Fruit fly (Drosophila melanogaster) Kc167 (cell line): ENCODE measurements around the gene CG4619.

Source experiments
- Sin3A ChIP-seq: fragments of >200 bp; optimal IDR thresholded peaks from 2 replicates; lab custom pipeline; 2018; ENCODE audit warnings: missing external identifiers
- h ChIP-seq: fragments of >200 bp; optimal IDR thresholded peaks from 3 replicates; lab custom pipeline; 2018; ENCODE audit warnings: missing external identifiers
- psq ChIP-seq: fragments of >200 bp; optimal IDR thresholded peaks from 2 replicates; lab custom pipeline; 2017; ENCODE audit warnings: missing external identifiers

DNA sequence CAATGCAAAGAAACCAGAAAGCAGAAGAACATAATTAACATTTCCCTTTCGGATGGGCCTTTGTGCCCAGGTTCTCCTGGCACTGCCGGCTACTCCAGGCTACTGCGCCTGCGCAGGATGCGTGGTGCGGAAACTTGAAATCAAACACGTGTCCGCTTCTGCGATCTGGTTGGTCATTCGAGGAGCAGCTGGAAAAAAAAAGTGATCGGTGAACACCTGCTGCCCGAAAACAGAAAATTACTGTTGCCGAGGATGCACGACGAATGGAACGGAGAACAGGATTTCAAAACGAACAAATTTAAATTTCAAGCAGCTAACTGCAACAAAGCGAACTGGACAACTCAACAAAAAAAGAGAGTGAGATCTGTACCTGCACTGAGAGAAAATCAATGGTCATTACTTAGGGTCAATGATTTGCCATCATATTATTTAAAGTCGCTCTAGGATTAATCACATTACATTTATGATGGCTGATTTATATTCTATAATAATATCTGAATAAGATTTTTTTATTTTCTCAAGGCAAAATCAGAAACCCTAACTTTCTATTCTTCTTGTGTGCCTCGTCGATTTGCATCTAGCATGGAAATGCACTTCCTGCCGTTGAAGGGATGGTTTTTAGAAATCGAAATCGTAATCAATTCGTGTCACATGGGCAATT lies 51.3 kb downstream of the CG4619 start:
- no peak for TF ChIP-seq h
- no peak for TF ChIP-seq Sin3A (lab: Kevin White, UChicago)
- TF ChIP-seq psq: no peak
